Worm (Caenorhabditis elegans) whole organism, L2 larva: ENCODE results near the gene gpa-6.

Experiments
- C34F6.9 ChIP-seq: fragments of 150-350 bp; optimal IDR thresholded peaks from 2 replicates; lab custom pipeline; 2014; ENCODE audit warnings: missing biosample characterization, missing genetic modification characterization
- F13H6.1 ChIP-seq: sonication (generic microtip); optimal IDR thresholded peaks from 2 replicates; lab custom pipeline; 2016; ENCODE audit warnings: missing genetic modification characterization, missing compliant biosample characterization
- R02D3.7 ChIP-seq: fragments of 150-350 bp; optimal IDR thresholded peaks from 2 replicates; lab custom pipeline; 2014; ENCODE audit warnings: missing biosample characterization, missing genetic modification characterization
- Y55F3AM.14 ChIP-seq: fragments of 200-800 bp; sonication (Bioruptor generic); optimal IDR thresholded peaks from 2 replicates; lab custom pipeline; 2018; ENCODE audit warnings: mild to moderate bottlenecking, missing genetic modification characterization, missing compliant biosample characterization
- ZK546.5 ChIP-seq: sonication (generic microtip); optimal IDR thresholded peaks from 2 replicates; lab custom pipeline; 2017; ENCODE audit warnings: missing biosample characterization, missing genetic modification characterization
- alr-1 ChIP-seq: fragments of 150-350 bp; optimal IDR thresholded peaks from 2 replicates; lab custom pipeline; 2014; ENCODE audit warnings: missing biosample characterization, missing genetic modification characterization
- aly-2 ChIP-seq: fragments of 150-350 bp; optimal IDR thresholded peaks from 2 replicates; lab custom pipeline; 2014; ENCODE audit warnings: missing biosample characterization, missing genetic modification characterization
- ama-1 ChIP-seq: fragments of 150-350 bp; optimal IDR thresholded peaks from 2 replicates; lab custom pipeline; 2018; ENCODE audit warnings: inconsistent platforms
- blmp-1 ChIP-seq: sonication (generic microtip); optimal IDR thresholded peaks from 2 replicates; lab custom pipeline; 2017; ENCODE audit warnings: missing genetic modification characterization, mild to moderate bottlenecking, missing compliant biosample characterization, antibody characterized with exemption, moderate library complexity; ENCODE audit not compliant: insufficient read depth
- ceh-16 ChIP-seq: fragments of 150-350 bp; optimal IDR thresholded peaks from 2 replicates; lab custom pipeline; 2014; ENCODE audit warnings: missing biosample characterization, missing genetic modification characterization
- ceh-82 ChIP-seq: fragments of 150-350 bp; optimal IDR thresholded peaks from 2 replicates; lab custom pipeline; 2014; ENCODE audit warnings: missing biosample characterization, missing genetic modification characterization
- crh-2 ChIP-seq: sonication (generic microtip); optimal IDR thresholded peaks from 2 replicates; lab custom pipeline; 2017; ENCODE audit warnings: missing biosample characterization, missing genetic modification characterization
- dmd-4 ChIP-seq: sonication (generic microtip); optimal IDR thresholded peaks from 2 replicates; lab custom pipeline; 2017; ENCODE audit warnings: missing biosample characterization, missing genetic modification characterization
- egl-27 ChIP-seq: sonication (generic microtip); optimal IDR thresholded peaks from 3 replicates; lab custom pipeline; 2017; ENCODE audit warnings: missing biosample characterization, missing genetic modification reagents, missing genetic modification characterization
- elt-1 ChIP-seq: fragments of 150-350 bp; optimal IDR thresholded peaks from 2 replicates; lab custom pipeline; 2014; ENCODE audit warnings: missing biosample characterization, missing genetic modification characterization
- elt-3 ChIP-seq: sonication (generic microtip); optimal IDR thresholded peaks from 2 replicates; lab custom pipeline; 2017; ENCODE audit warnings: missing biosample characterization, missing genetic modification characterization
- fos-1 ChIP-seq: fragments of 150-350 bp; optimal IDR thresholded peaks from 2 replicates; lab custom pipeline; 2014; ENCODE audit warnings: missing biosample characterization, missing genetic modification characterization
- gmeb-1 ChIP-seq: fragments of 150-350 bp; optimal IDR thresholded peaks from 2 replicates; lab custom pipeline; 2014; ENCODE audit warnings: missing biosample characterization, missing genetic modification characterization
- lin-11 ChIP-seq: fragments of 150-350 bp; sonication (generic microtip); optimal IDR thresholded peaks from 2 replicates; lab custom pipeline; 2014; ENCODE audit warnings: missing biosample characterization, missing genetic modification characterization, inconsistent platforms, mixed read lengths
- lin-13 ChIP-seq: fragments of 150-350 bp; optimal IDR thresholded peaks from 2 replicates; lab custom pipeline; 2014; ENCODE audit warnings: missing biosample characterization, missing genetic modification reagents, missing genetic modification characterization
- lin-39 ChIP-seq: fragments of 150-350 bp; optimal IDR thresholded peaks from 2 replicates; lab custom pipeline; 2014; ENCODE audit warnings: missing biosample characterization, missing genetic modification reagents, missing genetic modification characterization
- lsy-2 ChIP-seq, 2 experiments: fragments of 150-350 bp in 1 of 2; sonication (generic microtip) in 1 of 2; optimal IDR thresholded peaks; 2 replicates each; lab custom pipeline; 2014 to 2017; ENCODE audit warnings: missing biosample characterization in 2 of 2, missing genetic modification characterization in 2 of 2
- mab-5 ChIP-seq: fragments of 150-350 bp; optimal IDR thresholded peaks from 2 replicates; lab custom pipeline; 2014; ENCODE audit warnings: missing biosample characterization, missing genetic modification characterization
- mbf-1 ChIP-seq: sonication (generic microtip); optimal IDR thresholded peaks from 2 replicates; lab custom pipeline; 2017; ENCODE audit warnings: missing biosample characterization, missing genetic modification characterization
- mdl-1 ChIP-seq, 2 experiments: fragments of 150-350 bp in 1 of 2; sonication (generic microtip) in 1 of 2; optimal IDR thresholded peaks; 2 replicates each; lab custom pipeline; 2017; ENCODE audit warnings: missing biosample characterization in 2 of 2, missing genetic modification characterization in 2 of 2
- nhr-10 ChIP-seq: sonication (generic microtip); optimal IDR thresholded peaks from 2 replicates; lab custom pipeline; 2017; ENCODE audit warnings: missing biosample characterization, missing genetic modification characterization
- nhr-11 ChIP-seq: fragments of 150-350 bp; optimal IDR thresholded peaks from 2 replicates; lab custom pipeline; 2014; ENCODE audit warnings: missing biosample characterization, missing genetic modification characterization
- nhr-12 ChIP-seq: fragments of 150-350 bp; optimal IDR thresholded peaks from 2 replicates; lab custom pipeline; 2014; ENCODE audit warnings: missing biosample characterization, missing genetic modification characterization
- nhr-129 ChIP-seq: fragments of 150-350 bp; optimal IDR thresholded peaks from 2 replicates; lab custom pipeline; 2014; ENCODE audit warnings: missing biosample characterization, missing genetic modification characterization
- nhr-21 ChIP-seq: fragments of 150-350 bp; optimal IDR thresholded peaks from 2 replicates; lab custom pipeline; 2014; ENCODE audit warnings: missing biosample characterization, missing genetic modification characterization
- nhr-23 ChIP-seq: fragments of 150-350 bp; optimal IDR thresholded peaks from 2 replicates; lab custom pipeline; 2014; ENCODE audit warnings: missing biosample characterization, missing genetic modification reagents, missing genetic modification characterization
- nhr-237 ChIP-seq: fragments of 150-350 bp; optimal IDR thresholded peaks from 2 replicates; lab custom pipeline; 2014; ENCODE audit warnings: missing biosample characterization, missing genetic modification characterization
- nhr-25 ChIP-seq: fragments of 150-350 bp; sonication (generic microtip); optimal IDR thresholded peaks from 3 replicates; lab custom pipeline; 2014; ENCODE audit warnings: missing biosample characterization, missing genetic modification characterization
- nhr-6 ChIP-seq: fragments of 150-350 bp; optimal IDR thresholded peaks from 2 replicates; lab custom pipeline; 2014; ENCODE audit warnings: missing biosample characterization, missing genetic modification characterization
- nhr-77 ChIP-seq: fragments of 150-350 bp; optimal IDR thresholded peaks from 2 replicates; lab custom pipeline; 2014; ENCODE audit warnings: missing biosample characterization, missing genetic modification characterization
- peb-1 ChIP-seq: fragments of 150-350 bp; optimal IDR thresholded peaks from 2 replicates; lab custom pipeline; 2014; ENCODE audit warnings: missing biosample characterization, missing genetic modification characterization
- sem-4 ChIP-seq: fragments of 150-350 bp; optimal IDR thresholded peaks from 2 replicates; lab custom pipeline; 2014; ENCODE audit warnings: missing biosample characterization, missing genetic modification reagents, missing genetic modification characterization
- skn-1 ChIP-seq: sonication (generic microtip); optimal IDR thresholded peaks from 2 replicates; lab custom pipeline; 2017; ENCODE audit warnings: missing biosample characterization, missing genetic modification characterization
- sma-3 ChIP-seq: sonication (generic microtip); optimal IDR thresholded peaks from 2 replicates; lab custom pipeline; 2016; ENCODE audit warnings: missing genetic modification reagents, missing genetic modification characterization, missing compliant biosample characterization
- sma-9 ChIP-seq, 2 experiments: fragments of 150-350 bp in 1 of 2; sonication (generic microtip) in 1 of 2; optimal IDR thresholded peaks; 2 replicates each; lab custom pipeline; 2014 to 2016; ENCODE audit warnings: missing genetic modification characterization in 2 of 2, mild to moderate bottlenecking in 1 of 2, missing biosample characterization in 1 of 2, missing compliant biosample characterization in 1 of 2, missing genetic modification reagents in 1 of 2, moderate library complexity in 1 of 2
- snpc-4 ChIP-seq: fragments of 150-350 bp; optimal IDR thresholded peaks from 2 replicates; lab custom pipeline; 2014; ENCODE audit warnings: missing biosample characterization, missing genetic modification characterization
- unc-39 ChIP-seq: fragments of 150-350 bp; optimal IDR thresholded peaks from 2 replicates; lab custom pipeline; 2014; ENCODE audit warnings: missing biosample characterization, missing genetic modification characterization
- unc-55 ChIP-seq: fragments of 150-350 bp; sonication (generic microtip); optimal IDR thresholded peaks from 3 replicates; lab custom pipeline; 2014; ENCODE audit warnings: missing biosample characterization, missing genetic modification reagents, missing genetic modification characterization
- unc-62 ChIP-seq: fragments of 150-350 bp; optimal IDR thresholded peaks from 2 replicates; lab custom pipeline; 2014; ENCODE audit warnings: missing biosample characterization, missing genetic modification reagents, missing genetic modification characterization
- zag-1 ChIP-seq: fragments of 150-350 bp; optimal IDR thresholded peaks from 2 replicates; lab custom pipeline; 2014; ENCODE audit warnings: missing biosample characterization, missing genetic modification characterization
- ztf-1 ChIP-seq: fragments of 200-800 bp; sonication (Bioruptor generic); conservative IDR thresholded peaks from 2 replicates; pipeline ENCODE4 v1.3.6; 2022; ENCODE audit warnings: missing genetic modification characterization, missing compliant biosample characterization
- ztf-11 ChIP-seq: sonication (generic microtip); optimal IDR thresholded peaks from 2 replicates; lab custom pipeline; 2017; ENCODE audit warnings: missing biosample characterization, missing genetic modification characterization
- ztf-4 ChIP-seq: fragments of 150-350 bp; optimal IDR thresholded peaks from 2 replicates; lab custom pipeline; 2014; ENCODE audit warnings: missing biosample characterization, missing genetic modification characterization

The gpa-6 gene

ce11 chrX:13165686-13166085, 25.3 kb upstream of the gpa-6 start:
- TF ChIP-seq nhr-23, result no peak
- no peak for TF ChIP-seq nhr-10
- peak; percentile 64 for TF ChIP-seq F13H6.1
- TF ChIP-seq snpc-4 (tag; lab: Kevin White, UChicago), result no peak
- TF ChIP-seq lin-39, result no peak
- no peak for TF ChIP-seq mab-5 (tag; lab: Kevin White, UChicago)
- no peak for TF ChIP-seq sem-4 (tag; lab: Kevin White, UChicago)
- no peak for TF ChIP-seq nhr-11
- TF ChIP-seq nhr-6 (tag; lab: Kevin White, UChicago), result no peak
- no peak for TF ChIP-seq lin-11 (tag; lab: Kevin White, UChicago)
- no peak for TF ChIP-seq nhr-129 (tag; lab: Kevin White, UChicago)
- no peak for TF ChIP-seq elt-1 (tag; lab: Kevin White, UChicago)
- TF ChIP-seq peb-1, result no peak
- no peak for TF ChIP-seq aly-2 (tag; lab: Kevin White, UChicago)
- no peak for TF ChIP-seq ceh-82
- peak; percentile 55 for TF ChIP-seq sma-3 (GFP tag; lab: Kevin White, UChicago)
- no peak for TF ChIP-seq zag-1 (tag; lab: Kevin White, UChicago)
- no peak for TF ChIP-seq skn-1 (tag; lab: Kevin White, UChicago)
- TF ChIP-seq ztf-4, result no peak
- TF ChIP-seq Y55F3AM.14, result no peak
- peak; percentile 56 for TF ChIP-seq nhr-21 (tag; lab: Kevin White, UChicago)
- no peak for TF ChIP-seq nhr-12
- no peak for TF ChIP-seq C34F6.9
- peak in 1 of 2 experiments; percentile 32 for TF ChIP-seq lsy-2 (tag; optimal IDR thresholded peaks at IDR 0.05; lab: Kevin White, UChicago)
- TF ChIP-seq unc-39 (tag; lab: Kevin White, UChicago), result no peak
- no peak for TF ChIP-seq unc-62 (GFP tag; lab: Kevin White, UChicago)
- TF ChIP-seq ztf-1 (GFP tag; lab: Robert Waterston, UW), result no peak
- peak; percentile 63 for TF ChIP-seq gmeb-1 (tag; lab: Kevin White, UChicago)
- no peak for TF ChIP-seq R02D3.7 (tag; lab: Kevin White, UChicago)
- TF ChIP-seq elt-3, result no peak
- TF ChIP-seq ZK546.5, result no peak
- no peak for TF ChIP-seq nhr-237
- no peak for TF ChIP-seq ceh-16 (tag; lab: Kevin White, UChicago)
- no peak for TF ChIP-seq ztf-11 (tag; lab: Kevin White, UChicago)
- TF ChIP-seq nhr-77 (tag; lab: Kevin White, UChicago), result peak; percentile 14
- TF ChIP-seq ama-1 (lab: Kevin White, UChicago), result no peak
- TF ChIP-seq mdl-1 (tag; optimal IDR thresholded peaks at IDR 0.05; lab: Kevin White, UChicago), result peak in 1 of 2 experiments; percentile 28
- TF ChIP-seq dmd-4, result no peak
- no peak for TF ChIP-seq alr-1 (tag; lab: Kevin White, UChicago)
- no peak for TF ChIP-seq mbf-1 (tag; lab: Kevin White, UChicago)
- no peak for TF ChIP-seq nhr-25
- TF ChIP-seq crh-2 (tag; lab: Kevin White, UChicago), result peak; percentile 67
- TF ChIP-seq sma-9 (GFP tag; optimal IDR thresholded peaks at IDR 0.05; lab: Kevin White, UChicago), result peak; percentile 84
- no peak for TF ChIP-seq sma-9 (tag; optimal IDR thresholded peaks at IDR 0.05; lab: Kevin White, UChicago)
- peak; percentile 96 for TF ChIP-seq fos-1
- TF ChIP-seq lin-13 (GFP tag; lab: Kevin White, UChicago), result no peak
- TF ChIP-seq egl-27, result peak; percentile 75
- peak; percentile 47 for TF ChIP-seq blmp-1 (tag; lab: Kevin White, UChicago)
- no peak for TF ChIP-seq unc-55

ce11 chrX:13169133-13169532, 21.9 kb upstream of the gpa-6 start:
- peak; percentile 46 for TF ChIP-seq nhr-25
- TF ChIP-seq lsy-2 (tag; optimal IDR thresholded peaks at IDR 0.05; lab: Kevin White, UChicago), result peak in 1 of 2 experiments; percentile 44
- peak; percentile 11 for TF ChIP-seq ztf-4
- TF ChIP-seq unc-62 (GFP tag; lab: Kevin White, UChicago), result no peak
- TF ChIP-seq skn-1 (tag; lab: Kevin White, UChicago), result no peak
- peak; percentile 17 for TF ChIP-seq crh-2 (tag; lab: Kevin White, UChicago)
- no peak for TF ChIP-seq elt-3
- no peak for TF ChIP-seq nhr-10
- TF ChIP-seq sma-9 (GFP tag; optimal IDR thresholded peaks at IDR 0.05; lab: Kevin White, UChicago), result peak; percentile 72
- no peak for TF ChIP-seq sma-9 (tag; optimal IDR thresholded peaks at IDR 0.05; lab: Kevin White, UChicago)
- no peak for TF ChIP-seq lin-13 (GFP tag; lab: Kevin White, UChicago)
- TF ChIP-seq C34F6.9, result peak; percentile 69
- TF ChIP-seq ama-1 (lab: Kevin White, UChicago), result no peak
- TF ChIP-seq nhr-21 (tag; lab: Kevin White, UChicago), result peak; percentile 66
- no peak for TF ChIP-seq ceh-82
- TF ChIP-seq aly-2 (tag; lab: Kevin White, UChicago), result no peak
- peak; percentile 93 for TF ChIP-seq nhr-129 (tag; lab: Kevin White, UChicago)
- peak; percentile 48 for TF ChIP-seq F13H6.1
- peak; percentile 12 for TF ChIP-seq fos-1
- TF ChIP-seq mdl-1 (tag; optimal IDR thresholded peaks at IDR 0.05; lab: Kevin White, UChicago), result peak; percentile 57 to 68
- no peak for TF ChIP-seq dmd-4
- no peak for TF ChIP-seq nhr-11
- peak; percentile 38 for TF ChIP-seq elt-1 (tag; lab: Kevin White, UChicago)
- peak; percentile 57 for TF ChIP-seq sem-4 (tag; lab: Kevin White, UChicago)
- peak; percentile 34 for TF ChIP-seq nhr-6 (tag; lab: Kevin White, UChicago)
- no peak for TF ChIP-seq lin-39
- TF ChIP-seq egl-27, result no peak
- peak; percentile 1 for TF ChIP-seq blmp-1 (tag; lab: Kevin White, UChicago)
- TF ChIP-seq nhr-12, result no peak
